Fruit fly (Drosophila melanogaster) whole organism, embryonic: Measurements from ENCODE around the gene CG9107.
A peak's percentile ranks its signal among the peaks of the same experiment; 100 is the strongest.

Source experiments
- Atf-2 ChIP-seq: fragments of 200-800 bp; sonication (Bioruptor generic); optimal IDR thresholded peaks from 2 replicates; lab custom pipeline; 2016; ENCODE audit warnings: missing biosample characterization, missing genetic modification characterization
- Awh ChIP-seq: fragments of 200-800 bp; sonication (Bioruptor generic); IDR thresholded peaks from 2 replicates; pipeline ENCODE4, ENCODE4 v1.3.6; 2022; ENCODE audit warnings: missing biosample characterization, missing genetic modification characterization
- BtbVII ChIP-seq: fragments of 200-800 bp; sonication (Bioruptor generic); optimal IDR thresholded peaks from 3 replicates; lab custom pipeline; 2017; ENCODE audit warnings: missing biosample characterization, mild to moderate bottlenecking, missing genetic modification characterization
- C15 ChIP-seq: fragments of 200-800 bp; sonication (Bioruptor generic); IDR thresholded peaks from 3 replicates; pipeline ENCODE4 v1.3.6; 2022; ENCODE audit warnings: missing biosample characterization, missing genetic modification characterization
- CG10274 ChIP-seq: fragments of 200-800 bp; sonication (Bioruptor generic); optimal IDR thresholded peaks from 3 replicates; lab custom pipeline; 2017; ENCODE audit warnings: missing biosample characterization, mild to moderate bottlenecking, missing genetic modification characterization
- CG10565 ChIP-seq: fragments of 200-800 bp; sonication (Bioruptor generic); optimal IDR thresholded peaks from 3 replicates; lab custom pipeline; 2016; ENCODE audit warnings: missing biosample characterization, mild to moderate bottlenecking, missing genetic modification characterization
- CG10959 ChIP-seq: fragments of 200-800 bp; sonication (Bioruptor generic); IDR thresholded peaks from 2 replicates; pipeline ENCODE4 v1.3.6; 2022; ENCODE audit warnings: missing biosample characterization, missing genetic modification characterization
- CG11398 ChIP-seq: fragments of 200-800 bp; sonication (Bioruptor generic); optimal IDR thresholded peaks from 2 replicates; lab custom pipeline; 2016; ENCODE audit warnings: missing biosample characterization, missing genetic modification characterization
- CG11696 ChIP-seq: fragments of 200-800 bp; sonication (Bioruptor generic); IDR thresholded peaks from 2 replicates; pipeline ENCODE4 v1.3.6; 2022; ENCODE audit warnings: missing biosample characterization, missing genetic modification characterization
- CG11723 ChIP-seq: fragments of 200-800 bp; sonication (Bioruptor generic); optimal IDR thresholded peaks from 2 replicates; lab custom pipeline; 2017; ENCODE audit warnings: missing biosample characterization, mild to moderate bottlenecking, missing genetic modification characterization
- CG12155 ChIP-seq: fragments of 200-800 bp; sonication (Bioruptor generic); optimal IDR thresholded peaks from 3 replicates; lab custom pipeline; 2016; ENCODE audit warnings: missing biosample characterization, missing genetic modification characterization
- CG12219 ChIP-seq: fragments of 200-800 bp; sonication (Bioruptor generic); optimal IDR thresholded peaks from 3 replicates; lab custom pipeline; 2018; ENCODE audit warnings: missing biosample characterization, mild to moderate bottlenecking, missing genetic modification characterization
- CG12659 ChIP-seq: fragments of 200-800 bp; sonication (Bioruptor generic); optimal IDR thresholded peaks from 3 replicates; lab custom pipeline; 2017; ENCODE audit warnings: mild to moderate bottlenecking, missing biosample characterization, missing genetic modification reagents, missing genetic modification characterization
- CG13424 ChIP-seq: fragments of 200-800 bp; sonication (Bioruptor generic); optimal IDR thresholded peaks from 2 replicates; lab custom pipeline; 2019; ENCODE audit warnings: missing biosample characterization, mild to moderate bottlenecking, missing genetic modification characterization, moderate library complexity
- CG14860 ChIP-seq: fragments of 200-800 bp; sonication (Bioruptor generic); IDR thresholded peaks from 3 replicates; pipeline ENCODE4 v1.3.6; 2022; ENCODE audit warnings: missing biosample characterization, missing genetic modification characterization; ENCODE audit not compliant: partially characterized antibody
- CG17361 ChIP-seq: fragments of 200-800 bp; sonication (Bioruptor generic); IDR thresholded peaks from 3 replicates; pipeline ENCODE4 v1.3.6; 2022; ENCODE audit warnings: missing biosample characterization, missing genetic modification characterization
- CG18262 ChIP-seq: fragments of 200-800 bp; optimal IDR thresholded peaks from 3 replicates; lab custom pipeline; 2019; ENCODE audit warnings: missing biosample characterization, mild to moderate bottlenecking, missing genetic modification characterization, moderate library complexity
- CG2120 ChIP-seq: fragments of 200-800 bp; sonication (Bioruptor generic); optimal IDR thresholded peaks from 3 replicates; lab custom pipeline; 2016; ENCODE audit warnings: missing biosample characterization, missing genetic modification characterization
- CG2202 ChIP-seq: fragments of 200-800 bp; sonication (Bioruptor generic); optimal IDR thresholded peaks from 2 replicates; lab custom pipeline; 2018; ENCODE audit warnings: missing biosample characterization, mild to moderate bottlenecking, missing genetic modification characterization
- CG2875 ChIP-seq: fragments of 200-800 bp; sonication (Bioruptor generic); optimal IDR thresholded peaks from 2 replicates; lab custom pipeline; 2017; ENCODE audit warnings: missing biosample characterization, mild to moderate bottlenecking, missing genetic modification characterization, missing genetic modification reagents
- CG31365 ChIP-seq: fragments of 200-800 bp; sonication (Bioruptor generic); optimal IDR thresholded peaks from 2 replicates; lab custom pipeline; 2018; ENCODE audit warnings: missing biosample characterization, mild to moderate bottlenecking, missing genetic modification characterization
- CG32767 ChIP-seq: fragments of 200-800 bp; sonication (Bioruptor generic); IDR thresholded peaks from 2 replicates; pipeline ENCODE4 v1.3.6; 2022; ENCODE audit warnings: missing biosample characterization, missing genetic modification characterization
- CG3995 ChIP-seq: fragments of 200-800 bp; sonication (Bioruptor generic); optimal IDR thresholded peaks from 3 replicates; lab custom pipeline; 2016; ENCODE audit warnings: missing biosample characterization, missing genetic modification characterization
- CG7745 ChIP-seq: fragments of 200-800 bp; sonication (Bioruptor generic); optimal IDR thresholded peaks from 2 replicates; lab custom pipeline; 2018; ENCODE audit warnings: missing biosample characterization, mild to moderate bottlenecking, missing genetic modification characterization, moderate library complexity
- CG7786 ChIP-seq: fragments of 200-800 bp; sonication (Bioruptor generic); optimal IDR thresholded peaks from 2 replicates; lab custom pipeline; 2016; ENCODE audit warnings: missing biosample characterization, missing genetic modification characterization
- CG7928 ChIP-seq: fragments of 200-800 bp; sonication (Bioruptor generic); optimal IDR thresholded peaks from 2 replicates; lab custom pipeline; 2017; ENCODE audit warnings: missing biosample characterization, mild to moderate bottlenecking, missing genetic modification characterization
- CG7963 ChIP-seq: fragments of 200-800 bp; sonication (Bioruptor generic); IDR thresholded peaks from 3 replicates; pipeline ENCODE4 v1.3.6; 2022; ENCODE audit warnings: missing biosample characterization, missing genetic modification characterization; ENCODE audit not compliant: partially characterized antibody
- CG8290 ChIP-seq, 3 experiments: fragments of 200-800 bp; sonication (Bioruptor generic); optimal IDR thresholded peaks; 2 replicates each; lab custom pipeline; 2016 to 2019; ENCODE audit warnings: missing biosample characterization in 3 of 3, missing genetic modification characterization in 3 of 3, mild to moderate bottlenecking in 2 of 3, moderate library complexity in 1 of 3
- Fer1 ChIP-seq: fragments of 200-800 bp; sonication (Bioruptor generic); optimal IDR thresholded peaks from 2 replicates; lab custom pipeline; 2017; ENCODE audit warnings: missing biosample characterization, mild to moderate bottlenecking, missing genetic modification characterization
- GATAe ChIP-seq: fragments of 200-800 bp; sonication (Bioruptor generic); conservative IDR thresholded peaks from 2 replicates; pipeline ENCODE4 v1.3.6; 2022; ENCODE audit warnings: missing biosample characterization, missing genetic modification characterization
- Mad ChIP-seq: fragments of 200-800 bp; sonication (Bioruptor generic); optimal IDR thresholded peaks from 2 replicates; lab custom pipeline; 2016; ENCODE audit warnings: missing biosample characterization, missing genetic modification characterization
- Max ChIP-seq: fragments of 200-800 bp; sonication (Bioruptor generic); optimal IDR thresholded peaks from 2 replicates; lab custom pipeline; 2016; ENCODE audit warnings: missing biosample characterization, mild to moderate bottlenecking, missing genetic modification characterization
- Med ChIP-seq: fragments of 200-800 bp; sonication (Bioruptor generic); peaks from one replicate; lab custom pipeline; 2016; ENCODE audit warnings: missing biosample characterization, missing genetic modification characterization, mild to moderate bottlenecking, inconsistent platforms, moderate library complexity
- Myb ChIP-seq: fragments of 200-800 bp; sonication (Bioruptor generic); optimal IDR thresholded peaks from 2 replicates; lab custom pipeline; 2016; ENCODE audit warnings: missing biosample characterization, missing genetic modification characterization
- Nf-YB ChIP-seq: fragments of 200-800 bp; sonication (Bioruptor generic); optimal IDR thresholded peaks from 3 replicates; lab custom pipeline; 2019; ENCODE audit warnings: missing biosample characterization, mild to moderate bottlenecking, missing genetic modification characterization, moderate library complexity
- Oaz ChIP-seq: fragments of 200-800 bp; sonication (Bioruptor generic); IDR thresholded peaks from 2 replicates; pipeline ENCODE4 v1.3.6; 2022; ENCODE audit warnings: missing biosample characterization, missing genetic modification characterization
- Rfx ChIP-seq: fragments of 200-800 bp; sonication (Bioruptor generic); IDR thresholded peaks from 2 replicates; pipeline ENCODE4 v1.3.6; 2022; ENCODE audit warnings: missing biosample characterization, missing genetic modification characterization
- Scr ChIP-seq: fragments of 200-800 bp; sonication (Bioruptor generic); IDR thresholded peaks from 2 replicates; pipeline ENCODE4 v1.3.6; 2022; ENCODE audit warnings: missing biosample characterization, missing genetic modification characterization; ENCODE audit not compliant: partially characterized antibody
- Sin3A ChIP-seq: fragments of >200 bp; optimal IDR thresholded peaks from 2 replicates; lab custom pipeline; 2018
- Usf ChIP-seq: fragments of 200-800 bp; sonication (Bioruptor generic); optimal IDR thresholded peaks from 2 replicates; lab custom pipeline; 2017; ENCODE audit warnings: missing genotype, missing biosample characterization, missing genetic modification characterization
- az2 ChIP-seq: fragments of 200-800 bp; sonication (Bioruptor generic); optimal IDR thresholded peaks from 3 replicates; lab custom pipeline; 2016; ENCODE audit warnings: missing biosample characterization, missing genetic modification characterization
- corto ChIP-seq: fragments of 200-800 bp; sonication (Bioruptor generic); optimal IDR thresholded peaks from 2 replicates; lab custom pipeline; 2016; ENCODE audit warnings: missing biosample characterization, mild to moderate bottlenecking, missing genetic modification characterization, moderate library complexity
- gem ChIP-seq: fragments of 200-800 bp; sonication (Bioruptor generic); optimal IDR thresholded peaks from 2 replicates; lab custom pipeline; 2019; ENCODE audit warnings: missing biosample characterization, mild to moderate bottlenecking, missing genetic modification characterization, moderate library complexity
- h ChIP-seq: fragments of >200 bp; optimal IDR thresholded peaks from 2 replicates; lab custom pipeline; 2017
- lbe ChIP-seq: fragments of 200-800 bp; sonication (Bioruptor generic); optimal IDR thresholded peaks from 2 replicates; lab custom pipeline; 2016; ENCODE audit warnings: missing biosample characterization, mild to moderate bottlenecking, missing genetic modification characterization
- maf-S ChIP-seq: fragments of 200-800 bp; sonication (Bioruptor generic); optimal IDR thresholded peaks from 2 replicates; lab custom pipeline; 2016; ENCODE audit warnings: missing biosample characterization, missing genetic modification characterization
- pros ChIP-seq: fragments of 200-800 bp; sonication (Bioruptor generic); optimal IDR thresholded peaks from 3 replicates; lab custom pipeline; 2019; ENCODE audit warnings: missing biosample characterization, mild to moderate bottlenecking, missing genetic modification characterization, moderate library complexity
- ro ChIP-seq: fragments of 200-800 bp; sonication (Bioruptor generic); IDR thresholded peaks from 2 replicates; pipeline ENCODE4 v1.3.6; 2022; ENCODE audit warnings: missing biosample characterization, missing genetic modification characterization
- salm ChIP-seq: fragments of 200-800 bp; sonication (Bioruptor generic); optimal IDR thresholded peaks from 2 replicates; lab custom pipeline; 2018; ENCODE audit warnings: missing biosample characterization, mild to moderate bottlenecking, missing genetic modification characterization
- sima ChIP-seq: fragments of 200-800 bp; sonication (Bioruptor generic); optimal IDR thresholded peaks from 2 replicates; lab custom pipeline; 2016; ENCODE audit warnings: missing biosample characterization, missing genetic modification characterization
- stc ChIP-seq: fragments of 200-800 bp; sonication (Bioruptor generic); IDR thresholded peaks from 2 replicates; pipeline ENCODE4 v1.3.6; 2022; ENCODE audit warnings: missing biosample characterization, missing genetic modification characterization
- yki ChIP-seq: fragments of >200 bp; optimal IDR thresholded peaks from 3 replicates; lab custom pipeline; 2018

Gene CG9107

dm6 chr2L:5974122-5974521 is 50.2 kb downstream of the CG9107 start (continued):
- TF ChIP-seq CG32767 (GFP tag; lab: Robert Waterston, UW): peak; percentile 48; the same call in 1 of the 2 replicates
- no peak for TF ChIP-seq CG11696
- no peak for TF ChIP-seq CG17361 (GFP tag; lab: Robert Waterston, UW)
- TF ChIP-seq Scr: no peak
- TF ChIP-seq CG2202 (tag; lab: Kevin White, UChicago): peak; percentile 52
- TF ChIP-seq Rfx (GFP tag; lab: Robert Waterston, UW): peak; percentile 36; the same call in 1 of the 2 replicates
- no peak for TF ChIP-seq ro (GFP tag; lab: Robert Waterston, UW)
- TF ChIP-seq pros (GFP tag; lab: Kevin White, UChicago): no peak
- TF ChIP-seq CG7786: peak; percentile 0
- TF ChIP-seq CG10565 (GFP tag; lab: Kevin White, UChicago): no peak
- TF ChIP-seq CG7928: peak; percentile 45
- no peak for TF ChIP-seq CG12155 (GFP tag; lab: Kevin White, UChicago)
- TF ChIP-seq CG2875 (GFP tag; lab: Kevin White, UChicago): peak; percentile 61
- peak; percentile 91 for TF ChIP-seq Med (GFP tag; lab: Kevin White, UChicago)
- TF ChIP-seq maf-S (GFP tag; lab: Kevin White, UChicago): no peak
- TF ChIP-seq CG11398 (GFP tag; lab: Kevin White, UChicago): no peak
- TF ChIP-seq C15 (GFP tag; lab: Robert Waterston, UW): no peak
- TF ChIP-seq BtbVII (GFP tag; lab: Kevin White, UChicago): peak; percentile 72
- TF ChIP-seq h (lab: Kevin White, UChicago): no peak
- no peak for TF ChIP-seq Mad (GFP tag; lab: Kevin White, UChicago)
- no peak for TF ChIP-seq CG3995 (GFP tag; lab: Kevin White, UChicago)
- TF ChIP-seq CG10959 (GFP tag; lab: Robert Waterston, UW): no peak
- TF ChIP-seq CG31365 (tag; lab: Kevin White, UChicago): peak; percentile 28
- no peak for TF ChIP-seq sima (GFP tag; lab: Kevin White, UChicago)
- no peak for TF ChIP-seq CG7745 (tag; lab: Kevin White, UChicago)
- TF ChIP-seq CG18262 (tag; lab: Kevin White, UChicago): peak; percentile 38
- no peak for TF ChIP-seq Usf (GFP tag; lab: Kevin White, UChicago)
- no peak for TF ChIP-seq Oaz (GFP tag; lab: Robert Waterston, UW)
- TF ChIP-seq Max (GFP tag; lab: Kevin White, UChicago): peak; percentile 14
- TF ChIP-seq CG14860 (GFP tag; lab: Robert Waterston, UW): no peak
- TF ChIP-seq CG8290 (GFP tag; optimal IDR thresholded peaks at IDR 0.05; lab: Kevin White, UChicago): peak; percentile 15
- peak in 1 of 2 experiments; percentile 87 for TF ChIP-seq CG8290 (tag; optimal IDR thresholded peaks at IDR 0.05; lab: Kevin White, UChicago)
- peak; percentile 65 for TF ChIP-seq CG11723
- no peak for TF ChIP-seq CG7963 (GFP tag; lab: Robert Waterston, UW)
- TF ChIP-seq CG2120: peak; percentile 37
- no peak for TF ChIP-seq az2 (GFP tag; lab: Kevin White, UChicago)
- peak; percentile 66 for TF ChIP-seq CG13424 (tag; lab: Kevin White, UChicago)
- no peak for TF ChIP-seq yki (lab: Kevin White, UChicago)
- peak; percentile 45 for TF ChIP-seq salm (tag; lab: Kevin White, UChicago)
- peak; percentile 59 for TF ChIP-seq gem (tag; lab: Kevin White, UChicago)
- no peak for TF ChIP-seq CG10274
- no peak for TF ChIP-seq Myb
- no peak for TF ChIP-seq GATAe (GFP tag; lab: Robert Waterston, UW)
- peak; percentile 77 for TF ChIP-seq Fer1 (GFP tag; lab: Kevin White, UChicago)
- TF ChIP-seq CG12659 (GFP tag; lab: Kevin White, UChicago): peak; percentile 58
- TF ChIP-seq lbe: no peak
- no peak for TF ChIP-seq Atf-2 (GFP tag; lab: Kevin White, UChicago)
- TF ChIP-seq Awh: peak; percentile 76; the same call in 1 of the 2 replicates
- no peak for TF ChIP-seq corto (GFP tag; lab: Kevin White, UChicago)
- no peak for TF ChIP-seq Sin3A
- TF ChIP-seq Nf-YB (GFP tag; lab: Kevin White, UChicago): peak; percentile 31
- TF ChIP-seq stc: peak; percentile 16; the same call in 1 of the 2 replicates
- TF ChIP-seq CG12219: peak; percentile 34
